Fruit fly (Drosophila melanogaster): Measurements from ENCODE around the gene chinmo.

The chinmo gene

dm6 chr2L:1729607-1730011 lies 78.6 kb downstream of the chinmo start, which contains the start of the genes Eno and CG31937 (continued):
- no peak for TF ChIP-seq HLHmδ (GFP tag; optimal IDR thresholded peaks at IDR 0.05)
- no peak for TF ChIP-seq D (optimal IDR thresholded peaks at IDR 0.05)
- no peak for TF ChIP-seq D (GFP tag; optimal IDR thresholded peaks at IDR 0.05)
- TF ChIP-seq ttk (GFP tag; IDR thresholded peaks at IDR 0.05) = peak; percentile 14; the same call in 1 of the 2 replicates
- no peak for TF ChIP-seq ab (GFP tag; optimal IDR thresholded peaks at IDR 0.05)
- TF ChIP-seq CG1024 (GFP tag; IDR thresholded peaks at IDR 0.05) = no peak
- peak; percentile 72 for TF ChIP-seq al (GFP tag; IDR thresholded peaks at IDR 0.05)
- TF ChIP-seq CkIIα-i1 (GFP tag; IDR thresholded peaks at IDR 0.05) = no peak
- TF ChIP-seq Dad (GFP tag; optimal IDR thresholded peaks at IDR 0.05) = no peak
- TF ChIP-seq CG17328 (GFP tag; IDR thresholded peaks at IDR 0.05) = peak; percentile 48
- TF ChIP-seq gcm (GFP tag; optimal IDR thresholded peaks at IDR 0.05) = peak; percentile 42
- TF ChIP-seq zf30C (GFP tag; optimal IDR thresholded peaks at IDR 0.05) = no peak
- no peak for TF ChIP-seq jing (GFP tag; optimal IDR thresholded peaks at IDR 0.05)
- peak; percentile 45; the same call in 1 of the 2 replicates for TF ChIP-seq Taf1 (GFP tag; IDR thresholded peaks at IDR 0.05)
- TF ChIP-seq Atf3 (GFP tag; optimal IDR thresholded peaks at IDR 0.05) = no peak
- TF ChIP-seq CG9817 (tag; optimal IDR thresholded peaks at IDR 0.05) = peak; percentile 53
- TF ChIP-seq NfI (GFP tag; optimal IDR thresholded peaks at IDR 0.05) = peak; percentile 45
- TF ChIP-seq slp2 (GFP tag; optimal IDR thresholded peaks at IDR 0.05) = no peak
- TF ChIP-seq PHDP (tag; optimal IDR thresholded peaks at IDR 0.05) = peak; percentile 60
- peak; percentile 60 for TF ChIP-seq CG12659 (GFP tag; optimal IDR thresholded peaks at IDR 0.05)
- peak; percentile 72; the same call in 1 of the 3 replicates for TF ChIP-seq dysf (GFP tag; IDR thresholded peaks at IDR 0.05)
- 0 out of 3 replicates have a peak, but pooled peaks have one; percentile 8 for TF ChIP-seq Optix (GFP tag; IDR thresholded peaks at IDR 0.05)
- no peak for TF ChIP-seq YL-1 (GFP tag; optimal IDR thresholded peaks at IDR 0.05)
- TF ChIP-seq br (optimal IDR thresholded peaks at IDR 0.05) = no peak
- TF ChIP-seq nmo (GFP tag; optimal IDR thresholded peaks at IDR 0.05) = peak; percentile 12
- TF ChIP-seq CG32772 (GFP tag; IDR thresholded peaks at IDR 0.05) = peak; percentile 41; the same call in 1 of the 2 replicates
- TF ChIP-seq CG8944 (GFP tag; optimal IDR thresholded peaks at IDR 0.05) = peak; percentile 48
- peak; percentile 9 for TF ChIP-seq CG18764 (GFP tag; optimal IDR thresholded peaks at IDR 0.05)
- TF ChIP-seq CG7928 (GFP tag; optimal IDR thresholded peaks at IDR 0.05) = peak; percentile 89
- peak; percentile 54 for TF ChIP-seq HLH3B (GFP tag; IDR thresholded peaks at IDR 0.05)
- TF ChIP-seq CoRest (tag; optimal IDR thresholded peaks at IDR 0.05) = peak; percentile 38
- TF ChIP-seq CTCF (GFP tag; optimal IDR thresholded peaks at IDR 0.05) = no peak
- TF ChIP-seq sqz (GFP tag; optimal IDR thresholded peaks at IDR 0.05) = no peak
- TF ChIP-seq CG12942 (GFP tag; optimal IDR thresholded peaks at IDR 0.05) = peak; percentile 11
- no peak for TF ChIP-seq CG15011 (GFP tag; optimal IDR thresholded peaks at IDR 0.05)
- no peak for TF ChIP-seq Nf-YB (GFP tag; optimal IDR thresholded peaks at IDR 0.05)
- TF ChIP-seq E2f2 (GFP tag; IDR thresholded peaks at IDR 0.05) = peak; percentile 68
- peak; percentile 69; the same call in 2 of the 3 replicates for TF ChIP-seq Dbx (GFP tag; IDR thresholded peaks at IDR 0.05)
- peak; percentile 69 for TF ChIP-seq B-H2 (GFP tag; optimal IDR thresholded peaks at IDR 0.05)
- peak; percentile 77 for TF ChIP-seq nom (GFP tag; optimal IDR thresholded peaks at IDR 0.05)
- peak; percentile 63 for TF ChIP-seq CG30403 (GFP tag; optimal IDR thresholded peaks at IDR 0.05)
- TF ChIP-seq insv (GFP tag; optimal IDR thresholded peaks at IDR 0.05) = no peak
- TF ChIP-seq CG7556 (GFP tag; optimal IDR thresholded peaks at IDR 0.05) = peak; percentile 37
- TF ChIP-seq Hr51 (GFP tag; optimal IDR thresholded peaks at IDR 0.05) = peak in 1 of 2 experiments; percentile 28
- TF ChIP-seq HLH54F (GFP tag; optimal IDR thresholded peaks at IDR 0.05) = peak; percentile 51
- peak; percentile 39; the same call in 1 of the 3 replicates for TF ChIP-seq jigr1 (GFP tag; IDR thresholded peaks at IDR 0.05)
- peak; percentile 10 for TF ChIP-seq bab2 (GFP tag; optimal IDR thresholded peaks at IDR 0.05)
- peak; percentile 39; the same call in 1 of the 2 replicates for TF ChIP-seq sens-2 (GFP tag; IDR thresholded peaks at IDR 0.05)
- TF ChIP-seq CG6765 (GFP tag; optimal IDR thresholded peaks at IDR 0.05) = no peak
- TF ChIP-seq CG10543 (GFP tag; optimal IDR thresholded peaks at IDR 0.05) = peak; percentile 77
- TF ChIP-seq CG11696 (GFP tag; IDR thresholded peaks at IDR 0.05) = no peak
- TF ChIP-seq Med (GFP tag) = peak; percentile 85
